Worm (Caenorhabditis elegans) whole organism, L1 larva: ENCODE data around the gene F23D12.3.

Source experiments
- aha-1 ChIP-seq: fragments of 150-350 bp; optimal IDR thresholded peaks from 2 replicates; lab custom pipeline; 2014; ENCODE audit warnings: missing biosample characterization, missing genetic modification characterization
- ces-1 ChIP-seq: fragments of 150-350 bp; optimal IDR thresholded peaks from 2 replicates; lab custom pipeline; 2014; ENCODE audit warnings: missing biosample characterization, missing genetic modification reagents, missing genetic modification characterization
- unc-62 ChIP-seq: fragments of 150-350 bp; optimal IDR thresholded peaks from 2 replicates; lab custom pipeline; 2014; ENCODE audit warnings: missing biosample characterization, missing genetic modification reagents, missing genetic modification characterization

- no peak for TF ChIP-seq unc-62 (GFP tag; lab: Kevin White, UChicago)
- no peak for TF ChIP-seq aha-1 (tag; lab: Kevin White, UChicago)
- TF ChIP-seq ces-1 (GFP tag; lab: Kevin White, UChicago): no peak
Measured at ce11 chrX:14447498-14447897, 5.1 kb downstream of the F23D12.3 start.
